Fruit fly (Drosophila melanogaster) whole organism, prepupa: ENCODE data around the gene Tre1.
A peak's percentile ranks its signal among the peaks of the same experiment; 100 is the strongest.

Experiments
- CG34406 ChIP-seq: fragments of 200-800 bp; sonication (Bioruptor generic); optimal IDR thresholded peaks from 3 replicates; lab custom pipeline; 2016; ENCODE audit warnings: missing biosample characterization, missing genetic modification characterization
- CG7368 ChIP-seq: fragments of 200-800 bp; sonication (Bioruptor generic); optimal IDR thresholded peaks from 3 replicates; lab custom pipeline; 2016; ENCODE audit warnings: missing biosample characterization, missing genetic modification characterization
- Gug ChIP-seq: fragments of 200-800 bp; sonication (Bioruptor generic); IDR thresholded peaks from 2 replicates; pipeline ENCODE4 v1.3.6; 2022; ENCODE audit warnings: missing biosample characterization, missing genetic modification characterization
- Hr38 ChIP-seq: sonication (Bioruptor generic); optimal IDR thresholded peaks from 2 replicates; lab custom pipeline; 2016; ENCODE audit warnings: missing biosample characterization, missing genetic modification characterization
- Hr39 ChIP-seq: fragments of 200-800 bp; sonication (Bioruptor generic); optimal IDR thresholded peaks from 2 replicates; lab custom pipeline; 2016; ENCODE audit warnings: missing biosample characterization, missing genetic modification characterization
- OdsH ChIP-seq: fragments of 200-800 bp; sonication (Bioruptor generic); optimal IDR thresholded peaks from 3 replicates; lab custom pipeline; 2016; ENCODE audit warnings: missing biosample characterization, missing genetic modification characterization
- Sox14 ChIP-seq: fragments of 200-800 bp; sonication (Bioruptor generic); optimal IDR thresholded peaks from 3 replicates; lab custom pipeline; 2016; ENCODE audit warnings: missing biosample characterization, missing genetic modification characterization
- dac ChIP-seq: fragments of 200-800 bp; sonication (Bioruptor generic); optimal IDR thresholded peaks from 2 replicates; lab custom pipeline; 2017; ENCODE audit warnings: missing biosample characterization, mild to moderate bottlenecking, missing genetic modification characterization
- dsx ChIP-seq: fragments of 200-800 bp; optimal IDR thresholded peaks from 3 replicates; lab custom pipeline; 2019; ENCODE audit warnings: missing biosample characterization, mild to moderate bottlenecking, missing genetic modification characterization, moderate library complexity; ENCODE audit not compliant: poor library complexity, severe bottlenecking
- fd59A ChIP-seq: fragments of 200-800 bp; sonication (Bioruptor generic); optimal IDR thresholded peaks from 2 replicates; lab custom pipeline; 2017; ENCODE audit warnings: missing biosample characterization, mild to moderate bottlenecking, missing genetic modification characterization, missing genetic modification reagents

DNA sequence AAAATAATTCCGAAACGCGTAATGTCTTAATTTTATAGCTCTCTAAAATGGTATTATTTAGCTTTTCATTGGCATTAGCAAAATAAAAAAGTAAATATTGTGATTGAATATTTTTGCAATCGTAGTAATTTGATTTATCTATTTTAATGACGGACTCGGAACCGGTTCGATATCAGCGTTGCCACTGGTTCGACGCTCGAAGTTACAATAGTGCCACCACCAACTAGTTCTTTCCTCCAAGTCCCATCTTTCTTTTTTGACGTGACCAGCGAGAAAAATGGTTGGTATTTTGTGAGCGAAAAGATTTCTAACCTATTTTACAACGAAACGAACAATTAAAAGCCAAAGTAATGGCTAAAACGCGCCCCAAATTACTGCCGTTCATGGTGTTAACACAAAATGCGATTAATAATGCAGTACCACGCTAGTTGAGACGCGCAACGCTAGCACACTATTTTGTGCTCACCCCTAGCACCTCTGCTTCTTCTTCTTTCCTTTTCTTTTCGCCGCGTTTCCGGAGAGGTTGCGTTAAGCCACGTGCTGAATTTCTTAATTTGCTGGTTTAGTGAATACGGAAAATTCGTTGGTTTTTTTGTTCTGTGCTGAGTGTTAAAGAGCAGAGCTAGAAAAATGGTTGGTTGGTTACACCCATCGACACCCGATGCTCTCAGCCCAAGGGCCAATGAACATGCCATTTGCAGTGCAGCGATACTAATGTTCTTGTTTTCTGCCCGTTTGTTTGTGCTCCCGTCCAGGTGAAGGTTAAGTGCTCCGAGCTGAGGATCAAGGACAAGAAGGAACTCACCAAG lies 7.3 kb downstream of the Tre1 start, which contains the start of gene RpL35:
- TF ChIP-seq Gug = no peak
- TF ChIP-seq dsx (GFP tag; lab: Kevin White, UChicago) = no peak
- peak; percentile 46 for TF ChIP-seq CG7368 (GFP tag; lab: Kevin White, UChicago)
- peak; percentile 5 for TF ChIP-seq CG34406 (GFP tag; lab: Kevin White, UChicago)
- TF ChIP-seq Hr38 (GFP tag; lab: Kevin White, UChicago) = no peak
- TF ChIP-seq fd59A (GFP tag; lab: Kevin White, UChicago) = no peak
- TF ChIP-seq dac = no peak
- no peak for TF ChIP-seq OdsH
- TF ChIP-seq Sox14 (GFP tag; lab: Kevin White, UChicago) = no peak
- peak; percentile 24 for TF ChIP-seq Hr39 (GFP tag; lab: Kevin White, UChicago)
